Fruit fly (Drosophila melanogaster) whole organism, prepupa: ENCODE data around the gene CG3402.
A peak's percentile ranks its signal among the peaks of the same experiment; 100 is the strongest.

Source experiments
- Blimp-1 ChIP-seq: fragments of 200-800 bp; sonication (Bioruptor generic); optimal IDR thresholded peaks from 3 replicates; lab custom pipeline; 2017; ENCODE audit warnings: missing biosample characterization, missing genetic modification characterization, mild to moderate bottlenecking, moderate library complexity, missing genetic modification reagents
- CG10631 ChIP-seq: fragments of 200-800 bp; sonication (Bioruptor generic); optimal IDR thresholded peaks from 2 replicates; lab custom pipeline; 2016; ENCODE audit warnings: missing biosample characterization, missing genetic modification characterization
- CG10669 ChIP-seq: fragments of 200-800 bp; sonication (Bioruptor generic); optimal IDR thresholded peaks from 3 replicates; lab custom pipeline; 2018; ENCODE audit warnings: missing biosample characterization, mild to moderate bottlenecking, missing genetic modification characterization, moderate library complexity
- CG11294 ChIP-seq: fragments of 200-800 bp; sonication (Bioruptor generic); IDR thresholded peaks from 2 replicates; pipeline ENCODE4 v1.3.6; 2022; ENCODE audit warnings: missing biosample characterization, missing genetic modification characterization
- CG15336 ChIP-seq: fragments of 200-800 bp; sonication (Bioruptor generic); IDR thresholded peaks from 2 replicates; pipeline ENCODE4 v1.3.6; 2022; ENCODE audit warnings: missing biosample characterization, missing genetic modification characterization
- CG1621 ChIP-seq: fragments of 200-800 bp; sonication (Bioruptor generic); optimal IDR thresholded peaks from 3 replicates; lab custom pipeline; 2018; ENCODE audit warnings: missing biosample characterization, mild to moderate bottlenecking, missing genetic modification characterization
- CG16779 ChIP-seq: fragments of 200-800 bp; sonication (Bioruptor generic); optimal IDR thresholded peaks from 3 replicates; lab custom pipeline; 2017; ENCODE audit warnings: missing biosample characterization, mild to moderate bottlenecking, missing genetic modification characterization
- CG3032 ChIP-seq: fragments of 200-800 bp; optimal IDR thresholded peaks from 2 replicates; lab custom pipeline; 2019; ENCODE audit warnings: missing biosample characterization, mild to moderate bottlenecking, missing genetic modification characterization, moderate library complexity
- CG31627 ChIP-seq: fragments of 200-800 bp; sonication (Bioruptor generic); optimal IDR thresholded peaks from 3 replicates; lab custom pipeline; 2016; ENCODE audit warnings: missing biosample characterization, missing genetic modification characterization
- CG32006 ChIP-seq: fragments of 200-800 bp; sonication (Bioruptor generic); optimal IDR thresholded peaks from 3 replicates; lab custom pipeline; 2017; ENCODE audit warnings: missing biosample characterization, mild to moderate bottlenecking, missing genetic modification characterization
- CG34406 ChIP-seq: fragments of 200-800 bp; sonication (Bioruptor generic); optimal IDR thresholded peaks from 3 replicates; lab custom pipeline; 2016; ENCODE audit warnings: missing biosample characterization, missing genetic modification characterization
- CG3919 ChIP-seq: fragments of 200-800 bp; sonication (Bioruptor generic); optimal IDR thresholded peaks from 3 replicates; lab custom pipeline; 2016; ENCODE audit warnings: missing biosample characterization, missing genetic modification characterization
- CG4318 ChIP-seq: fragments of 200-800 bp; sonication (Bioruptor generic); optimal IDR thresholded peaks from 3 replicates; lab custom pipeline; 2017; ENCODE audit warnings: missing biosample characterization, mild to moderate bottlenecking, missing genetic modification characterization
- CG6276 ChIP-seq: fragments of 200-800 bp; sonication (Bioruptor generic); optimal IDR thresholded peaks from 2 replicates; lab custom pipeline; 2017; ENCODE audit warnings: missing biosample characterization, mild to moderate bottlenecking, missing genetic modification characterization
- CG6792 ChIP-seq: fragments of 200-800 bp; sonication (Bioruptor generic); optimal IDR thresholded peaks from 3 replicates; lab custom pipeline; 2016; ENCODE audit warnings: missing biosample characterization, missing genetic modification characterization
- CG6808 ChIP-seq: fragments of 200-800 bp; sonication (Bioruptor generic); optimal IDR thresholded peaks from 3 replicates; lab custom pipeline; 2017; ENCODE audit warnings: missing biosample characterization, missing genetic modification characterization, mild to moderate bottlenecking, moderate library complexity, missing genetic modification reagents
- CG6854 ChIP-seq: fragments of 200-800 bp; sonication (Bioruptor generic); optimal IDR thresholded peaks from 2 replicates; lab custom pipeline; 2017; ENCODE audit warnings: missing biosample characterization, mild to moderate bottlenecking, missing genetic modification characterization
- CG8119 ChIP-seq: fragments of 200-800 bp; sonication (Bioruptor generic); IDR thresholded peaks from 3 replicates; pipeline ENCODE4 v1.3.6; 2022; ENCODE audit warnings: missing biosample characterization, missing genetic modification characterization
- CG8632 ChIP-seq: fragments of 200-800 bp; sonication (Bioruptor generic); optimal IDR thresholded peaks from 3 replicates; lab custom pipeline; 2016; ENCODE audit warnings: missing biosample characterization, missing genetic modification characterization
- Eip78C ChIP-seq: fragments of 200-800 bp; sonication (Bioruptor generic); peaks from one replicate; lab custom pipeline; 2016; ENCODE audit warnings: missing biosample characterization, missing genetic modification characterization
- Eip93F ChIP-seq: fragments of 200-800 bp; sonication (Bioruptor generic); optimal IDR thresholded peaks from 2 replicates; lab custom pipeline; 2016; ENCODE audit warnings: missing biosample characterization, mild to moderate bottlenecking, missing genetic modification characterization
- Ets21C ChIP-seq: fragments of 200-800 bp; sonication (Bioruptor generic); optimal IDR thresholded peaks from 3 replicates; lab custom pipeline; 2016; ENCODE audit warnings: missing biosample characterization, missing genetic modification characterization
- Ets96B ChIP-seq: fragments of 200-800 bp; optimal IDR thresholded peaks from 2 replicates; lab custom pipeline; 2019; ENCODE audit warnings: missing biosample characterization, mild to moderate bottlenecking, missing genetic modification characterization, moderate library complexity
- Hr39 ChIP-seq: fragments of 200-800 bp; sonication (Bioruptor generic); optimal IDR thresholded peaks from 2 replicates; lab custom pipeline; 2016; ENCODE audit warnings: missing biosample characterization, missing genetic modification characterization
- Hr4 ChIP-seq: fragments of 200-800 bp; sonication (Bioruptor generic); optimal IDR thresholded peaks from 3 replicates; lab custom pipeline; 2016; ENCODE audit warnings: missing biosample characterization, missing genetic modification characterization
- Met ChIP-seq: fragments of 200-800 bp; sonication (Bioruptor generic); optimal IDR thresholded peaks from 3 replicates; lab custom pipeline; 2016; ENCODE audit warnings: missing biosample characterization, missing genetic modification characterization
- OdsH ChIP-seq: fragments of 200-800 bp; sonication (Bioruptor generic); optimal IDR thresholded peaks from 3 replicates; lab custom pipeline; 2016; ENCODE audit warnings: missing biosample characterization, missing genetic modification characterization
- Sox102F ChIP-seq: fragments of 200-800 bp; sonication (Bioruptor generic); optimal IDR thresholded peaks from 2 replicates; lab custom pipeline; 2016; ENCODE audit warnings: missing biosample characterization, mild to moderate bottlenecking, missing genetic modification characterization
- Sox14 ChIP-seq: fragments of 200-800 bp; sonication (Bioruptor generic); optimal IDR thresholded peaks from 3 replicates; lab custom pipeline; 2016; ENCODE audit warnings: missing biosample characterization, missing genetic modification characterization
- Sox15 ChIP-seq: fragments of 200-800 bp; sonication (Bioruptor generic); optimal IDR thresholded peaks from 3 replicates; lab custom pipeline; 2016; ENCODE audit warnings: missing biosample characterization, missing genetic modification characterization
- achi ChIP-seq: fragments of 200-800 bp; sonication (Bioruptor generic); optimal IDR thresholded peaks from 3 replicates; lab custom pipeline; 2016; ENCODE audit warnings: missing biosample characterization, missing genetic modification characterization
- acj6 ChIP-seq: fragments of 200-800 bp; sonication (Bioruptor generic); optimal IDR thresholded peaks from 3 replicates; lab custom pipeline; 2016; ENCODE audit warnings: missing biosample characterization, missing genetic modification characterization
- cyc ChIP-seq: fragments of 200-800 bp; sonication (Bioruptor generic); optimal IDR thresholded peaks from 3 replicates; lab custom pipeline; 2016; ENCODE audit warnings: missing biosample characterization, missing genetic modification characterization
- dac ChIP-seq: fragments of 200-800 bp; sonication (Bioruptor generic); optimal IDR thresholded peaks from 2 replicates; lab custom pipeline; 2017; ENCODE audit warnings: missing biosample characterization, mild to moderate bottlenecking, missing genetic modification characterization
- dsx ChIP-seq: fragments of 200-800 bp; optimal IDR thresholded peaks from 3 replicates; lab custom pipeline; 2019; ENCODE audit warnings: missing biosample characterization, mild to moderate bottlenecking, missing genetic modification characterization, moderate library complexity; ENCODE audit not compliant: poor library complexity, severe bottlenecking
- eg ChIP-seq: fragments of 200-800 bp; sonication (Bioruptor generic); IDR thresholded peaks from 3 replicates; pipeline ENCODE4 v1.3.6; 2022; ENCODE audit warnings: missing biosample characterization, missing genetic modification characterization
- esn ChIP-seq: fragments of 200-800 bp; sonication (Bioruptor generic); optimal IDR thresholded peaks from 2 replicates; lab custom pipeline; 2016; ENCODE audit warnings: missing biosample characterization, mild to moderate bottlenecking, missing genetic modification characterization, moderate library complexity
- fd59A ChIP-seq: fragments of 200-800 bp; sonication (Bioruptor generic); optimal IDR thresholded peaks from 2 replicates; lab custom pipeline; 2017; ENCODE audit warnings: missing biosample characterization, mild to moderate bottlenecking, missing genetic modification characterization, missing genetic modification reagents
- fd85E ChIP-seq: fragments of 200-800 bp; sonication (Bioruptor generic); optimal IDR thresholded peaks from 3 replicates; lab custom pipeline; 2016; ENCODE audit warnings: missing biosample characterization, missing genetic modification characterization
- fkh ChIP-seq: fragments of 200-800 bp; sonication (Bioruptor generic); optimal IDR thresholded peaks from 3 replicates; lab custom pipeline; 2017; ENCODE audit warnings: missing biosample characterization, mild to moderate bottlenecking, missing genetic modification characterization, moderate library complexity
- lz ChIP-seq: fragments of 200-800 bp; sonication (Bioruptor generic); optimal IDR thresholded peaks from 3 replicates; lab custom pipeline; 2016; ENCODE audit warnings: missing biosample characterization, missing genetic modification characterization
- net ChIP-seq: fragments of 200-800 bp; sonication (Bioruptor generic); optimal IDR thresholded peaks from 3 replicates; lab custom pipeline; 2016; ENCODE audit warnings: missing biosample characterization, missing genetic modification characterization
- pdm3 ChIP-seq: fragments of 200-800 bp; sonication (Bioruptor generic); optimal IDR thresholded peaks from 3 replicates; lab custom pipeline; 2016; ENCODE audit warnings: missing biosample characterization, missing genetic modification characterization
- ss ChIP-seq, 2 experiments: fragments of 200-800 bp; sonication (Bioruptor generic); optimal IDR thresholded peaks; 2 replicates in 1 of 2; 3 replicates in 1 of 2; lab custom pipeline; 2017 to 2018; ENCODE audit warnings: mild to moderate bottlenecking in 2 of 2, missing biosample characterization in 2 of 2, missing genetic modification characterization in 2 of 2, moderate library complexity in 1 of 2
- svp ChIP-seq: fragments of 200-800 bp; sonication (Bioruptor generic); peaks from one replicate; lab custom pipeline; 2016; ENCODE audit warnings: missing biosample characterization, missing genetic modification characterization
- topi ChIP-seq: fragments of 200-800 bp; sonication (Bioruptor generic); optimal IDR thresholded peaks from 3 replicates; lab custom pipeline; 2016; ENCODE audit warnings: missing biosample characterization, missing genetic modification characterization
- vri ChIP-seq: fragments of 200-800 bp; sonication (Bioruptor generic); optimal IDR thresholded peaks from 3 replicates; lab custom pipeline; 2016; ENCODE audit warnings: missing biosample characterization, mild to moderate bottlenecking, missing genetic modification characterization

The CG3402 gene

dm6 chr3L:637329-638030 lies 15.2 kb downstream of the CG3402 start (continued):
- no peak for TF ChIP-seq Ets21C (GFP tag; lab: Kevin White, UChicago)
- TF ChIP-seq CG8632 (GFP tag; lab: Kevin White, UChicago), result no peak
- no peak for TF ChIP-seq OdsH (GFP tag; lab: Kevin White, UChicago)
- TF ChIP-seq achi (GFP tag; lab: Kevin White, UChicago), result peak; percentile 13
- TF ChIP-seq CG31627 (GFP tag; lab: Kevin White, UChicago), result no peak
- TF ChIP-seq Met, result no peak
- no peak for TF ChIP-seq fd59A (GFP tag; lab: Kevin White, UChicago)
- no peak for TF ChIP-seq fkh (GFP tag; lab: Kevin White, UChicago)
- no peak for TF ChIP-seq fd85E (GFP tag; lab: Kevin White, UChicago)
- TF ChIP-seq CG8119 (GFP tag; lab: Robert Waterston, UW), result no peak
- peak; percentile 35 for TF ChIP-seq svp
- no peak for TF ChIP-seq net
- TF ChIP-seq dsx, result no peak
- no peak for TF ChIP-seq Eip78C
- no peak for TF ChIP-seq esn (GFP tag; lab: Kevin White, UChicago)
- no peak for TF ChIP-seq topi (GFP tag; lab: Kevin White, UChicago)
- TF ChIP-seq Sox14 (GFP tag; lab: Kevin White, UChicago), result peak; percentile 24
- no peak for TF ChIP-seq Hr39 (GFP tag; lab: Kevin White, UChicago)
- no peak for TF ChIP-seq lz (GFP tag; lab: Kevin White, UChicago)
- no peak for TF ChIP-seq Blimp-1 (GFP tag; lab: Kevin White, UChicago)
- peak; percentile 20 for TF ChIP-seq CG4318
- TF ChIP-seq CG11294 (GFP tag; lab: Robert Waterston, UW), result no peak
- TF ChIP-seq cyc (GFP tag; lab: Kevin White, UChicago), result no peak

dm6 chr3L:636434-636833 lies 16.2 kb downstream of the CG3402 start:
- peak; percentile 38 to 52 for TF ChIP-seq ss (GFP tag; optimal IDR thresholded peaks at IDR 0.05; lab: Kevin White, UChicago)
- TF ChIP-seq topi (GFP tag; lab: Kevin White, UChicago), result peak; percentile 63
- TF ChIP-seq dac, result peak; percentile 98
- peak; percentile 71 for TF ChIP-seq Hr39 (GFP tag; lab: Kevin White, UChicago)
- peak; percentile 61 for TF ChIP-seq CG8632 (GFP tag; lab: Kevin White, UChicago)
- peak; percentile 73 for TF ChIP-seq Sox102F
- peak; percentile 71 for TF ChIP-seq CG1621 (tag; lab: Kevin White, UChicago)
- TF ChIP-seq CG32006, result peak; percentile 99
- TF ChIP-seq OdsH (GFP tag; lab: Kevin White, UChicago), result peak; percentile 94
- TF ChIP-seq cyc (GFP tag; lab: Kevin White, UChicago), result peak; percentile 66
- peak; percentile 67 for TF ChIP-seq lz (GFP tag; lab: Kevin White, UChicago)
- no peak for TF ChIP-seq CG6854 (GFP tag; lab: Kevin White, UChicago)
- peak; percentile 37 for TF ChIP-seq Ets21C (GFP tag; lab: Kevin White, UChicago)
- peak; percentile 86 for TF ChIP-seq acj6 (GFP tag; lab: Kevin White, UChicago)
- peak; percentile 66 for TF ChIP-seq Met
- peak; percentile 99 for TF ChIP-seq Hr4 (GFP tag; lab: Kevin White, UChicago)
- peak; percentile 73 for TF ChIP-seq CG10669
- TF ChIP-seq fd59A (GFP tag; lab: Kevin White, UChicago), result peak; percentile 75
- peak; percentile 42 for TF ChIP-seq dsx
- TF ChIP-seq CG3919, result peak; percentile 90
- peak; percentile 93 for TF ChIP-seq pdm3
- peak; percentile 66 for TF ChIP-seq Sox15
- peak; percentile 81 for TF ChIP-seq CG16779 (tag; lab: Kevin White, UChicago)
- no peak for TF ChIP-seq fkh (GFP tag; lab: Kevin White, UChicago)
- TF ChIP-seq fd85E (GFP tag; lab: Kevin White, UChicago), result peak; percentile 49
- TF ChIP-seq vri (GFP tag; lab: Kevin White, UChicago), result peak; percentile 6
- TF ChIP-seq eg (GFP tag; lab: Robert Waterston, UW), result peak; percentile 99
- peak; percentile 91 for TF ChIP-seq CG10631 (GFP tag; lab: Kevin White, UChicago)
- peak; percentile 93 for TF ChIP-seq net
- peak; percentile 73 for TF ChIP-seq CG6792
- TF ChIP-seq CG34406 (GFP tag; lab: Kevin White, UChicago), result peak; percentile 65
- peak; percentile 64 for TF ChIP-seq CG3032
- TF ChIP-seq Eip93F (GFP tag; lab: Kevin White, UChicago), result no peak
- TF ChIP-seq Ets96B (tag; lab: Kevin White, UChicago), result peak; percentile 75
- peak; percentile 97 for TF ChIP-seq CG6276
- TF ChIP-seq CG15336 (GFP tag; lab: Robert Waterston, UW), result peak; percentile 99
- TF ChIP-seq CG8119 (GFP tag; lab: Robert Waterston, UW), result peak; percentile 98
- TF ChIP-seq CG6808 (GFP tag; lab: Kevin White, UChicago), result peak; percentile 64
